Fruit fly (Drosophila melanogaster): Measurements from ENCODE around the gene CG46525.
A peak's percentile ranks its signal among the peaks of the same experiment; 100 is the strongest.

Gene CG46525

dm6 chr3L:17474711-17475451, at the start of gene CG46525, which contains the start of gene UQCR-Q (continued):
- peak; percentile 78 for TF ChIP-seq Hmr (GFP tag; optimal IDR thresholded peaks at IDR 0.05)
- TF ChIP-seq grau (tag; optimal IDR thresholded peaks at IDR 0.05), result peak; percentile 15
- no peak for TF ChIP-seq CG1529 (GFP tag; optimal IDR thresholded peaks at IDR 0.05)
- no peak for TF ChIP-seq CG6813 (GFP tag; optimal IDR thresholded peaks at IDR 0.05)
- TF ChIP-seq seq (GFP tag; IDR thresholded peaks at IDR 0.05), result no peak
- peak in 1 of 2 experiments; percentile 52 for TF ChIP-seq insv (GFP tag; optimal IDR thresholded peaks at IDR 0.05)
- no peak for TF ChIP-seq tx (GFP tag; optimal IDR thresholded peaks at IDR 0.05)
- no peak for TF ChIP-seq az2 (GFP tag; optimal IDR thresholded peaks at IDR 0.05)
- peak; percentile 20 for TF ChIP-seq Scr (GFP tag; IDR thresholded peaks at IDR 0.05; ENCODE audit: partially characterized antibody)
- TF ChIP-seq exex (tag; optimal IDR thresholded peaks at IDR 0.05), result peak; percentile 59
- TF ChIP-seq otp (GFP tag; IDR thresholded peaks at IDR 0.05), result no peak
- peak; percentile 86 for TF ChIP-seq E2f2 (GFP tag; IDR thresholded peaks at IDR 0.05)
- TF ChIP-seq gfzf (GFP tag; optimal IDR thresholded peaks at IDR 0.05), result peak; percentile 99
- TF ChIP-seq CG2202 (tag; optimal IDR thresholded peaks at IDR 0.05), result no peak
- TF ChIP-seq fd102C (GFP tag; optimal IDR thresholded peaks at IDR 0.05), result no peak
- TF ChIP-seq CG17361 (GFP tag; IDR thresholded peaks at IDR 0.05), result no peak
- TF ChIP-seq CG32767 (GFP tag; IDR thresholded peaks at IDR 0.05), result no peak
- no peak for TF ChIP-seq CG17385 (GFP tag; optimal IDR thresholded peaks at IDR 0.05)
- TF ChIP-seq nom (GFP tag; optimal IDR thresholded peaks at IDR 0.05), result no peak
- no peak for TF ChIP-seq CG12071 (GFP tag; optimal IDR thresholded peaks at IDR 0.05)
- no peak for TF ChIP-seq zf30C (GFP tag; optimal IDR thresholded peaks at IDR 0.05)
- no peak for TF ChIP-seq CG8944 (GFP tag; optimal IDR thresholded peaks at IDR 0.05)
- 0 out of 2 replicates have a peak, but pooled peaks have one; percentile 14 for TF ChIP-seq CG31441 (GFP tag; IDR thresholded peaks at IDR 0.05)
- TF ChIP-seq CG18262 (tag; optimal IDR thresholded peaks at IDR 0.05), result no peak
- no peak for TF ChIP-seq CG9876 (GFP tag; optimal IDR thresholded peaks at IDR 0.05)
- no peak for TF ChIP-seq CG9817 (tag; optimal IDR thresholded peaks at IDR 0.05)
- TF ChIP-seq CG12104 (GFP tag; optimal IDR thresholded peaks at IDR 0.05), result no peak
- TF ChIP-seq CG16779 (GFP tag; IDR thresholded peaks at IDR 0.05), result no peak
- no peak for TF ChIP-seq CG7372 (GFP tag; IDR thresholded peaks at IDR 0.05)
- TF ChIP-seq Mrtf (GFP tag; IDR thresholded peaks at IDR 0.05), result no peak
- no peak for TF ChIP-seq danr (GFP tag; IDR thresholded peaks at IDR 0.05)
- no peak for TF ChIP-seq pan (optimal IDR thresholded peaks at IDR 0.05)
- TF ChIP-seq pan (GFP tag; optimal IDR thresholded peaks at IDR 0.05 in 1 of 2, IDR thresholded peaks at IDR 0.05 in 1 of 2), result no peak
- TF ChIP-seq Pdp1 (GFP tag; optimal IDR thresholded peaks at IDR 0.05), result peak in 1 of 2 experiments; percentile 96
- peak; percentile 79 for TF ChIP-seq CG2116 (GFP tag; optimal IDR thresholded peaks at IDR 0.05)
- TF ChIP-seq CG15514 (GFP tag; optimal IDR thresholded peaks at IDR 0.05), result peak; percentile 74
- peak; percentile 56 for TF ChIP-seq nmo (GFP tag; optimal IDR thresholded peaks at IDR 0.05)
- TF ChIP-seq kah (GFP tag; optimal IDR thresholded peaks at IDR 0.05), result no peak
- TF ChIP-seq prd (optimal IDR thresholded peaks at IDR 0.05), result no peak
- TF ChIP-seq prd (GFP tag; IDR thresholded peaks at IDR 0.05), result no peak
- TF ChIP-seq lilli (GFP tag; optimal IDR thresholded peaks at IDR 0.05), result no peak
- no peak for TF ChIP-seq CG12219 (GFP tag; optimal IDR thresholded peaks at IDR 0.05)
- no peak for TF ChIP-seq org-1 (GFP tag; optimal IDR thresholded peaks at IDR 0.05)
- peak; percentile 56 for TF ChIP-seq CG14710 (tag; optimal IDR thresholded peaks at IDR 0.05)
- peak; percentile 93 for TF ChIP-seq CG9797 (GFP tag; optimal IDR thresholded peaks at IDR 0.05)
- no peak for TF ChIP-seq dimm (GFP tag; IDR thresholded peaks at IDR 0.05)
- TF ChIP-seq CG10565 (GFP tag; optimal IDR thresholded peaks at IDR 0.05), result no peak
- TF ChIP-seq CG17802 (tag; optimal IDR thresholded peaks at IDR 0.05), result no peak
- TF ChIP-seq BtbVII (GFP tag; optimal IDR thresholded peaks at IDR 0.05), result no peak
- TF ChIP-seq CG13424 (tag; optimal IDR thresholded peaks at IDR 0.05), result peak; percentile 12
